Worm (Caenorhabditis elegans): ENCODE data around the gene Y27F2A.8.

ce11 chrII:3206423-3206989, 22.9 kb downstream of the Y27F2A.8 start, which contains the start of the genes ZC239.20 and ZC239.21:
- no peak for TF ChIP-seq Y116A8C.19 (tag; optimal IDR thresholded peaks at IDR 0.05; ENCODE audit: borderline replicate concordance)
- no peak for TF ChIP-seq nhr-12 (tag; optimal IDR thresholded peaks at IDR 0.05)
- no peak for TF ChIP-seq jun-1 (tag; optimal IDR thresholded peaks at IDR 0.05)
- TF ChIP-seq rnt-1 (tag; optimal IDR thresholded peaks at IDR 0.05): no peak
- no peak for TF ChIP-seq irx-1 (tag; optimal IDR thresholded peaks at IDR 0.05)
- TF ChIP-seq nhr-90 (tag; optimal IDR thresholded peaks at IDR 0.05; ENCODE audit: poor library complexity): no peak
- no peak for TF ChIP-seq snu-23 (GFP tag; optimal IDR thresholded peaks at IDR 0.05)
- no peak for TF ChIP-seq snpc-4 (tag; optimal IDR thresholded peaks at IDR 0.05)
- TF ChIP-seq nhr-77 (tag; optimal IDR thresholded peaks at IDR 0.05): no peak
- TF ChIP-seq nhr-76 (tag; optimal IDR thresholded peaks at IDR 0.05): no peak
- TF ChIP-seq ztf-11 (tag; optimal IDR thresholded peaks at IDR 0.05): no peak
- TF ChIP-seq tbx-2 (tag; optimal IDR thresholded peaks at IDR 0.05): no peak
